Fruit fly (Drosophila melanogaster): Measurements from ENCODE around the gene mkg-p.
A peak's percentile ranks its signal among the peaks of the same experiment; 100 is the strongest.

mkg-p gene

dm6 chr3L:8441745-8442575 is 36.9 kb upstream of the mkg-p start, which contains the start of gene Unr (continued):
- TF ChIP-seq bcd (GFP tag; optimal IDR thresholded peaks at IDR 0.05) (peak; percentile 75), unc-4 (GFP tag; IDR thresholded peaks at IDR 0.05; ENCODE audit: partially characterized antibody) (no peak), Atf6 (GFP tag; IDR thresholded peaks at IDR 0.05) (peak; percentile 77), hth (optimal IDR thresholded peaks at IDR 0.05) (no peak), Six4 (GFP tag; optimal IDR thresholded peaks at IDR 0.05) (peak; percentile 49), Optix (GFP tag; IDR thresholded peaks at IDR 0.05) (no peak; the same call in 1 of the 3 replicates), sens (GFP tag) (peak; percentile 95), CG4328 (GFP tag; optimal IDR thresholded peaks at IDR 0.05) (peak; percentile 75), CG10267 (tag; optimal IDR thresholded peaks at IDR 0.05) (peak; percentile 93), ems (GFP tag; optimal IDR thresholded peaks at IDR 0.05) (peak; percentile 78), gcm (GFP tag; optimal IDR thresholded peaks at IDR 0.05) (peak; percentile 70), ewg (GFP tag; optimal IDR thresholded peaks at IDR 0.05) (peak; percentile 67), Jarid2 (GFP tag; optimal IDR thresholded peaks at IDR 0.05) (peak; percentile 39), CG15514 (GFP tag; optimal IDR thresholded peaks at IDR 0.05) (peak; percentile 77), trem (tag; optimal IDR thresholded peaks at IDR 0.05) (peak; percentile 63), ham (GFP tag; IDR thresholded peaks at IDR 0.05) (no peak), HLH54F (GFP tag; optimal IDR thresholded peaks at IDR 0.05) (peak; percentile 89), CG33213 (GFP tag; optimal IDR thresholded peaks at IDR 0.05) (peak; percentile 64), BEAF-32 (GFP tag; optimal IDR thresholded peaks at IDR 0.05) (peak; percentile 37), CG11085 (GFP tag; IDR thresholded peaks at IDR 0.05) (peak; percentile 58; the same call in 1 of the 2 replicates), CG3281 (GFP tag; optimal IDR thresholded peaks at IDR 0.05) (peak; percentile 74), gem (tag; optimal IDR thresholded peaks at IDR 0.05) (peak; percentile 83), Ada2b (GFP tag; IDR thresholded peaks at IDR 0.05) (peak; percentile 63), CG18476 (GFP tag; optimal IDR thresholded peaks at IDR 0.05) (peak; percentile 67), CkIIα-i1 (GFP tag; IDR thresholded peaks at IDR 0.05) (no peak), oc (tag; optimal IDR thresholded peaks at IDR 0.05) (peak; percentile 64), Ets97D (GFP tag; optimal IDR thresholded peaks at IDR 0.05) (peak; percentile 83), Spps (tag; optimal IDR thresholded peaks at IDR 0.05) (no peak), CG8478 (optimal IDR thresholded peaks at IDR 0.05) (no peak), eve (GFP tag; optimal IDR thresholded peaks at IDR 0.05) (no peak), ro (GFP tag; IDR thresholded peaks at IDR 0.05) (no peak; the same call in 1 of the 2 replicates), CG17361 (GFP tag; IDR thresholded peaks at IDR 0.05) (peak; percentile 92), inv (GFP tag; IDR thresholded peaks at IDR 0.05; ENCODE audit: partially characterized antibody) (no peak), Dip3 (GFP tag; optimal IDR thresholded peaks at IDR 0.05) (peak; percentile 84), H15 (GFP tag; IDR thresholded peaks at IDR 0.05) (peak; percentile 50; the same call in 1 of the 3 replicates), CG12104 (GFP tag; optimal IDR thresholded peaks at IDR 0.05) (no peak), dmrt11E (tag; optimal IDR thresholded peaks at IDR 0.05) (peak; percentile 31), jigr1 (GFP tag; IDR thresholded peaks at IDR 0.05) (no peak), CG31365 (tag; optimal IDR thresholded peaks at IDR 0.05) (peak; percentile 23), Abd-B (GFP tag; optimal IDR thresholded peaks at IDR 0.05) (peak; percentile 36), ssp (GFP tag; IDR thresholded peaks at IDR 0.05) (peak; percentile 50; the same call in 1 of the 2 replicates), cad (GFP tag; optimal IDR thresholded peaks at IDR 0.05) (no peak), dan (GFP tag; IDR thresholded peaks at IDR 0.05) (no peak), pzg (GFP tag; optimal IDR thresholded peaks at IDR 0.05) (peak; percentile 75), CoRest (tag; optimal IDR thresholded peaks at IDR 0.05) (peak; percentile 68), cas (GFP tag; IDR thresholded peaks at IDR 0.05) (peak; percentile 61; the same call in 1 of the 2 replicates), Oli (tag; optimal IDR thresholded peaks at IDR 0.05) (peak; percentile 45), CG7271 (tag; optimal IDR thresholded peaks at IDR 0.05) (no peak), CG10565 (GFP tag; optimal IDR thresholded peaks at IDR 0.05) (no peak)

Measured in whole organism, embryonic.